Worm (Caenorhabditis elegans) whole organism, late embryonic: ENCODE measurements around the gene R07E4.3.

ENCODE experiments used
- ama-1 ChIP-seq: fragments of 150-350 bp; optimal IDR thresholded peaks from 2 replicates; lab custom pipeline; 2014
- ceh-19 ChIP-seq: fragments of 200-800 bp; sonication (Bioruptor generic); optimal IDR thresholded peaks from 2 replicates; lab custom pipeline; 2018; ENCODE audit warnings: mild to moderate bottlenecking, missing genetic modification characterization, missing compliant biosample characterization
- ceh-48 ChIP-seq: sonication (generic microtip); optimal IDR thresholded peaks from 2 replicates; lab custom pipeline; 2016; ENCODE audit warnings: missing genetic modification characterization, inconsistent platforms, missing compliant biosample characterization
- dve-1 ChIP-seq: sonication (generic microtip); optimal IDR thresholded peaks from 2 replicates; lab custom pipeline; 2017; ENCODE audit warnings: antibody characterized with exemption, mild to moderate bottlenecking, missing genetic modification characterization, missing compliant biosample characterization
- elt-2 ChIP-seq: sonication (generic microtip); optimal IDR thresholded peaks from 2 replicates; lab custom pipeline; 2016; ENCODE audit warnings: missing genetic modification reagents, missing genetic modification characterization, missing compliant biosample characterization
- hlh-13 ChIP-seq: fragments of 200-800 bp; sonication (Bioruptor generic); optimal IDR thresholded peaks from 2 replicates; lab custom pipeline; 2018; ENCODE audit warnings: mild to moderate bottlenecking, missing genetic modification characterization, missing compliant biosample characterization
- hlh-30 ChIP-seq: sonication (generic microtip); optimal IDR thresholded peaks from 2 replicates; lab custom pipeline; 2017; ENCODE audit warnings: antibody characterized with exemption, missing genetic modification characterization, missing compliant biosample characterization; ENCODE audit not compliant: insufficient read depth
- nfya-1 ChIP-seq: sonication (generic microtip); optimal IDR thresholded peaks from 2 replicates; lab custom pipeline; 2017; ENCODE audit warnings: missing genetic modification characterization, mild to moderate bottlenecking, missing compliant biosample characterization, antibody characterized with exemption, moderate library complexity
- pqm-1 ChIP-seq: sonication (generic microtip); optimal IDR thresholded peaks from 2 replicates; lab custom pipeline; 2016; ENCODE audit warnings: missing genetic modification characterization, missing compliant biosample characterization
- syd-9 ChIP-seq: sonication (generic microtip); optimal IDR thresholded peaks from 2 replicates; lab custom pipeline; 2016; ENCODE audit warnings: mild to moderate bottlenecking, missing genetic modification characterization, moderate library complexity, missing compliant biosample characterization
- unc-3 ChIP-seq, 2 experiments: fragments of 200-800 bp in 1 of 2; sonication (Bioruptor generic) in 1 of 2; sonication (generic microtip) in 1 of 2; conservative IDR thresholded peaks in 1 of 2; optimal IDR thresholded peaks in 1 of 2; 2 replicates each; pipeline versions ENCODE4 v1.3.6 to Lab custom; 2016 to 2022; ENCODE audit warnings: missing compliant biosample characterization in 2 of 2, missing genetic modification characterization in 2 of 2, missing genetic modification reagents in 1 of 2
- unc-86 ChIP-seq: sonication (generic microtip); optimal IDR thresholded peaks from 2 replicates; lab custom pipeline; 2016; ENCODE audit warnings: missing genetic modification characterization, missing compliant biosample characterization

DNA sequence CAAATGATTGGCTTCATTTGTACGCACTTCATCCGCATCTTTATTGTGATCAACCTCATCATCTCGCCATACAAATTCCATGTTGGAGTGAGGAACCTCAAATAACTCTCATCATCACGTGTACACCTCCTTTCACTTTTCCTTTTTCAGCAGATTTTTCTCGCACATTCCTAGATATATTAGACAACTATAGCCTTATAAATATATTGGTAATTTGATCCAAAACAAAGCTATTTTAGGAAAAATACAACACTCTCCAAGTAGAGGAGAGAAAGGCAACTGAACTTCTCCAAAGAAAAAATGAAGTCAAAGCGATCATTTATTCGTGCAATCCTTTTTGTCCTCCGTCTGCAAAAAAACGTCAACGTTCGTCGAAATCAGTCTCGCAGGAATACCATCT lies 5.6 kb downstream of the R07E4.3 start, which contains the start of gene R07E4.1:
- no peak for TF ChIP-seq unc-86 (tag; lab: Kevin White, UChicago)
- TF ChIP-seq nfya-1, result no peak
- TF ChIP-seq ama-1 (lab: Kevin White, UChicago), result no peak
- TF ChIP-seq pqm-1 (tag; lab: Kevin White, UChicago), result no peak
- no peak for TF ChIP-seq unc-3 (GFP tag; conservative IDR thresholded peaks at IDR 0.05; lab: Robert Waterston, UW)
- TF ChIP-seq unc-3 (tag; optimal IDR thresholded peaks at IDR 0.05; lab: Kevin White, UChicago), result no peak
- TF ChIP-seq hlh-13 (GFP tag; lab: Kevin White, UChicago), result no peak
- TF ChIP-seq elt-2 (tag; lab: Kevin White, UChicago), result no peak
- TF ChIP-seq ceh-19 (GFP tag; lab: Kevin White, UChicago), result no peak
- no peak for TF ChIP-seq syd-9 (tag; lab: Kevin White, UChicago)
- TF ChIP-seq ceh-48 (tag; lab: Kevin White, UChicago), result no peak
- no peak for TF ChIP-seq hlh-30 (tag; lab: Kevin White, UChicago)
- TF ChIP-seq dve-1, result no peak
